Worm (Caenorhabditis elegans) whole organism, young adult: ENCODE data around the gene C47A4.1.

Source experiments
- Y53F4B.3 ChIP-seq: fragments of 200-800 bp; sonication (Bioruptor generic); IDR thresholded peaks from 2 replicates; pipeline ENCODE4 v1.3.6; 2022; ENCODE audit warnings: missing genetic modification reagents, missing genetic modification characterization, missing compliant biosample characterization
- ZK185.1 ChIP-seq: sonication (generic microtip); optimal IDR thresholded peaks from 2 replicates; lab custom pipeline; 2016; ENCODE audit warnings: mild to moderate bottlenecking, missing genetic modification characterization, missing compliant biosample characterization; ENCODE audit not compliant: poor library complexity, severe bottlenecking
- ama-1 ChIP-seq, 3 experiments: fragments of 150-350 bp in 1 of 3; sonication (generic microtip) in 2 of 3; optimal IDR thresholded peaks; 2 replicates each; lab custom pipeline; 2014 to 2018; ENCODE audit warnings: missing biosample characterization in 2 of 3, missing genetic modification characterization in 2 of 3, missing genetic modification reagents in 2 of 3
- attf-6 ChIP-seq: fragments of 200-800 bp; sonication (Bioruptor generic); IDR thresholded peaks from 2 replicates; pipeline ENCODE4 v1.3.6; 2022; ENCODE audit warnings: missing genetic modification reagents, missing genetic modification characterization, missing compliant biosample characterization
- him-1 ChIP-seq: sonication (generic microtip); optimal IDR thresholded peaks from 2 replicates; lab custom pipeline; 2016; ENCODE audit warnings: missing genotype, missing genetic modification reagents, missing genetic modification characterization, missing compliant biosample characterization
- lin-54 ChIP-seq: fragments of 200-800 bp; sonication (Bioruptor generic); optimal IDR thresholded peaks from 2 replicates; lab custom pipeline; 2018; ENCODE audit warnings: mild to moderate bottlenecking, missing genetic modification characterization, missing compliant biosample characterization
- mcd-1 ChIP-seq: fragments of 200-800 bp; sonication (Bioruptor generic); IDR thresholded peaks from 2 replicates; pipeline ENCODE4 v1.3.6; 2022; ENCODE audit warnings: missing genetic modification reagents, missing genetic modification characterization, missing compliant biosample characterization
- nfya-1 ChIP-seq: sonication (generic microtip); optimal IDR thresholded peaks from 2 replicates; lab custom pipeline; 2017; ENCODE audit warnings: antibody characterized with exemption, missing compliant biosample characterization, missing genetic modification characterization, borderline replicate concordance; ENCODE audit not compliant: insufficient read depth
- nhr-80 ChIP-seq: sonication (generic microtip); optimal IDR thresholded peaks from 2 replicates; lab custom pipeline; 2016; ENCODE audit warnings: missing genetic modification characterization, missing compliant biosample characterization
- nhr-90 ChIP-seq: sonication (generic microtip); optimal IDR thresholded peaks from 2 replicates; lab custom pipeline; 2016; ENCODE audit warnings: missing genotype, mild to moderate bottlenecking, missing genetic modification characterization, missing compliant biosample characterization
- pbrm-1 ChIP-seq: fragments of 200-800 bp; sonication (Bioruptor generic); IDR thresholded peaks from 2 replicates; pipeline ENCODE4 v1.3.6; 2022; ENCODE audit warnings: missing genetic modification reagents, missing genetic modification characterization, missing compliant biosample characterization
- snpc-4 ChIP-seq, 5 experiments: fragments of 150-350 bp in 1 of 5; sonication (generic microtip) in 4 of 5; optimal IDR thresholded peaks; 2 replicates each; lab custom pipeline; 2014 to 2018; ENCODE audit warnings: missing genetic modification characterization in 5 of 5, missing biosample characterization in 3 of 5, antibody characterized with exemption in 2 of 5, mild to moderate bottlenecking in 2 of 5, missing compliant biosample characterization in 2 of 5, missing genotype in 2 of 5, moderate library complexity in 2 of 5, missing genetic modification reagents in 1 of 5
- somi-1 ChIP-seq: fragments of 200-800 bp; sonication (Bioruptor generic); optimal IDR thresholded peaks from 2 replicates; lab custom pipeline; 2018; ENCODE audit warnings: mild to moderate bottlenecking, missing genetic modification characterization, missing compliant biosample characterization
- zim-3 ChIP-seq: sonication (generic microtip); optimal IDR thresholded peaks from 2 replicates; lab custom pipeline; 2017; ENCODE audit warnings: mild to moderate bottlenecking, missing genetic modification characterization, moderate library complexity, missing compliant biosample characterization

ce11 chrIV:13686965-13687425, 29.2 kb downstream of the C47A4.1 start, which contains the start of gene nyn-1:
- no peak for TF ChIP-seq lin-54 (GFP tag; lab: Kevin White, UChicago)
- TF ChIP-seq nhr-80 (tag; lab: Kevin White, UChicago), result no peak
- TF ChIP-seq zim-3, result no peak
- TF ChIP-seq ama-1 (optimal IDR thresholded peaks at IDR 0.05; lab: Kevin White, UChicago), result no peak
- no peak for TF ChIP-seq ama-1 (GFP tag; optimal IDR thresholded peaks at IDR 0.05; lab: Kevin White, UChicago)
- TF ChIP-seq mcd-1 (GFP tag; lab: Robert Waterston, UW), result no peak
- TF ChIP-seq attf-6 (GFP tag; lab: Robert Waterston, UW), result peak; percentile 79
- TF ChIP-seq ZK185.1, result no peak
- TF ChIP-seq him-1 (tag; lab: Kevin White, UChicago), result no peak
- TF ChIP-seq nhr-90, result no peak
- TF ChIP-seq pbrm-1 (GFP tag; lab: Robert Waterston, UW), result no peak
- peak; percentile 66 for TF ChIP-seq snpc-4 (GFP tag; optimal IDR thresholded peaks at IDR 0.05; lab: Kevin White, UChicago)
- TF ChIP-seq snpc-4 (tag; optimal IDR thresholded peaks at IDR 0.05; lab: Kevin White, UChicago), result peak in 3 of 4 experiments; percentile 60 to 73 (median 70)
- TF ChIP-seq nfya-1, result no peak
- no peak for TF ChIP-seq Y53F4B.3 (GFP tag; lab: Robert Waterston, UW)
- TF ChIP-seq somi-1, result no peak
